Fruit fly (Drosophila melanogaster) whole organism: ENCODE results near the gene CG13003.

ENCODE experiments used
- CG8478 ChIP-seq: fragments of >200 bp; optimal IDR thresholded peaks from 2 replicates; lab custom pipeline; 2018; ENCODE audit warnings: inconsistent platforms
- usp ChIP-seq: fragments of >200 bp; optimal IDR thresholded peaks from 2 replicates; lab custom pipeline; 2017; ENCODE audit warnings: missing biosample characterization, missing genetic modification characterization, mixed read lengths

- no peak for TF ChIP-seq CG8478 (lab: Kevin White, UChicago)
- TF ChIP-seq usp (GFP tag; lab: Kevin White, UChicago) = no peak
These were observed 40.1 kb downstream of the CG13003 start for dm6 chrX:16836091-16836799.
